Fruit fly (Drosophila melanogaster) whole organism, adult: ENCODE measurements around the gene Spn28F.

Source experiments
- CG11617 ChIP-seq: fragments of 200-800 bp; sonication (Bioruptor generic); optimal IDR thresholded peaks from 2 replicates; lab custom pipeline; 2017; ENCODE audit warnings: mild to moderate bottlenecking, missing biosample characterization, missing genetic modification reagents, missing genetic modification characterization
- CG12768 ChIP-seq: fragments of 200-800 bp; sonication (Bioruptor generic); optimal IDR thresholded peaks from 2 replicates; lab custom pipeline; 2017; ENCODE audit warnings: missing biosample characterization, missing genetic modification characterization, mild to moderate bottlenecking, moderate library complexity, missing genetic modification reagents
- CG14711 ChIP-seq: fragments of 200-800 bp; sonication (Bioruptor generic); optimal IDR thresholded peaks from 2 replicates; lab custom pipeline; 2018; ENCODE audit warnings: missing biosample characterization, mild to moderate bottlenecking, missing genetic modification characterization, moderate library complexity
- CG1620 ChIP-seq: fragments of 200-800 bp; sonication (Bioruptor generic); optimal IDR thresholded peaks from 2 replicates; lab custom pipeline; 2016; ENCODE audit warnings: missing biosample characterization, missing genetic modification characterization
- CG33017 ChIP-seq: fragments of 200-800 bp; sonication (Bioruptor generic); optimal IDR thresholded peaks from 2 replicates; lab custom pipeline; 2018; ENCODE audit warnings: missing biosample characterization, mild to moderate bottlenecking, missing genetic modification characterization, moderate library complexity
- CG5204 ChIP-seq: fragments of 200-800 bp; sonication (Bioruptor generic); optimal IDR thresholded peaks from 2 replicates; lab custom pipeline; 2016; ENCODE audit warnings: missing biosample characterization, missing genetic modification characterization
- CG7045 ChIP-seq: fragments of 200-800 bp; sonication (Bioruptor generic); optimal IDR thresholded peaks from 2 replicates; lab custom pipeline; 2017; ENCODE audit warnings: missing biosample characterization, mild to moderate bottlenecking, missing genetic modification characterization
- CG7101 ChIP-seq: fragments of 200-800 bp; sonication (Bioruptor generic); optimal IDR thresholded peaks from 2 replicates; lab custom pipeline; 2018; ENCODE audit warnings: missing biosample characterization, mild to moderate bottlenecking, missing genetic modification characterization, moderate library complexity
- Clk ChIP-seq: fragments of 200-800 bp; sonication (Bioruptor generic); optimal IDR thresholded peaks from 2 replicates; lab custom pipeline; 2017; ENCODE audit warnings: missing biosample characterization, missing genetic modification characterization
- Crg-1 ChIP-seq: fragments of 200-800 bp; sonication (Bioruptor generic); optimal IDR thresholded peaks from 2 replicates; lab custom pipeline; 2016; ENCODE audit warnings: missing biosample characterization, missing genetic modification characterization
- Hr96 ChIP-seq: fragments of 200-800 bp; sonication (Bioruptor generic); optimal IDR thresholded peaks from 2 replicates; lab custom pipeline; 2016; ENCODE audit warnings: missing biosample characterization, missing genetic modification characterization
- Mnt ChIP-seq: fragments of 200-800 bp; sonication (Bioruptor generic); optimal IDR thresholded peaks from 2 replicates; lab custom pipeline; 2016; ENCODE audit warnings: missing biosample characterization, mild to moderate bottlenecking, missing genetic modification characterization
- bab1 ChIP-seq: fragments of 200-800 bp; sonication (Bioruptor generic); optimal IDR thresholded peaks from 3 replicates; lab custom pipeline; 2019; ENCODE audit warnings: missing biosample characterization, mild to moderate bottlenecking, missing genetic modification characterization, moderate library complexity
- cic ChIP-seq: fragments of 200-800 bp; sonication (Bioruptor generic); optimal IDR thresholded peaks from 2 replicates; lab custom pipeline; 2017; ENCODE audit warnings: missing biosample characterization, mild to moderate bottlenecking, missing genetic modification characterization, moderate library complexity
- cnc ChIP-seq, 2 experiments: fragments of >200 bp; optimal IDR thresholded peaks; 2 replicates each; lab custom pipeline; 2017
- kay ChIP-seq: fragments of 200-800 bp; sonication (Bioruptor generic); peaks from one replicate; lab custom pipeline; 2016; ENCODE audit warnings: missing biosample characterization, missing genetic modification characterization, borderline replicate concordance
- ovo ChIP-seq: fragments of 200-800 bp; sonication (Bioruptor generic); optimal IDR thresholded peaks from 2 replicates; lab custom pipeline; 2016; ENCODE audit warnings: missing biosample characterization, missing genetic modification characterization
- pad ChIP-seq: fragments of 200-800 bp; sonication (Bioruptor generic); optimal IDR thresholded peaks from 3 replicates; lab custom pipeline; 2017; ENCODE audit warnings: missing biosample characterization, missing genetic modification characterization, mild to moderate bottlenecking, moderate library complexity, missing genetic modification reagents
- tj ChIP-seq: fragments of 200-800 bp; sonication (Bioruptor generic); optimal IDR thresholded peaks from 3 replicates; lab custom pipeline; 2017; ENCODE audit warnings: missing biosample characterization, mild to moderate bottlenecking, missing genetic modification characterization, moderate library complexity
- toe ChIP-seq: fragments of 200-800 bp; sonication (Bioruptor generic); optimal IDR thresholded peaks from 2 replicates; lab custom pipeline; 2016; ENCODE audit warnings: missing biosample characterization, missing genetic modification characterization

The Spn28F gene

DNA sequence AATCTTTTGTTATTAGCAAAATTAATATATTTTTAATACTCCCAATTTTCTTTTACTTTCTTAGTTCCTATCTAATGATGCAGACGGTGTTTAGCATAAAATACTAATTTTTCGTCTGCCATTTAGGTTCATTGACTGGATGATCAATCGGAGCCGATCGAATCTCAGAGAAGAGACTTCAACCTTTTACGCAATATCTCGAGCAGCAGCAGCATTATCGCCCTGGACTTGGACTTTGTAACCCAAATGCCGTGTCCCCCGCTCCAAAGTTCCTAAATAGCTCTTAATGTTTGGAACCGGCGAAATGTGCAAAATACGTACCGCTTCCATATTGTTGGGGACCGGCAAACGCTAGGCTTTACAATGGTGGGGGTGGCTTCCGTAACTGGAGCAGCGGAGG, 37.2 kb downstream of the Spn28F start:
- TF ChIP-seq CG33017 (tag; lab: Kevin White, UChicago) (no peak), cnc (optimal IDR thresholded peaks at IDR 0.05; lab: Kevin White, UChicago) (no peak), Hr96 (no peak), tj (no peak), CG12768 (GFP tag; lab: Kevin White, UChicago) (peak; percentile 60)

- TF ChIP-seq cic (GFP tag; lab: Kevin White, UChicago) (no peak), ovo (GFP tag; lab: Kevin White, UChicago) (no peak), Clk (no peak), CG7101 (no peak), kay (GFP tag; lab: Kevin White, UChicago) (no peak), Mnt (GFP tag; lab: Kevin White, UChicago) (no peak), CG33017 (tag; lab: Kevin White, UChicago) (peak; percentile 62), CG14711 (tag; lab: Kevin White, UChicago) (no peak)
Measured at dm6 chr2L:8203748-8204147, 37.9 kb downstream of the Spn28F start.

DNA sequence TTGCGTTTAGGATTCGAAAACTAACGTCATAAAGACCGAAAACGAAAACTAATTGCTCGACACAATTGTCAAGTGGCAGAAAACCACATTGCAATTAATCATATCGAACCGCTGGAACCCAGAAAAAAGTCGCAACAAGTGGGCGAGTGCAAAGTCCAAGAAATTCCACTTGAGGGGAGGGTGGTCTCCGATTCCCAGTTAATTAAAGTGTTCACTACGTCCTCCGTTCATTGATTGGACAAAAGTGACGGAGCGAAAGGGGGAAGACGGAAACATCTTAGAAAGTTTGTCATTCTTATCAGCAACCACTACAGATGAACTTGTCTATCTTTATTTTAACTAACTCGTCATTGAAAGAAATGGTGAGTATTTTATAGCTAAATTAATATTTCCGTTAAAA, 39.0 kb downstream of the Spn28F start:
- no peak for TF ChIP-seq Hr96
- TF ChIP-seq CG33017 (tag; lab: Kevin White, UChicago) = peak; percentile 20
- TF ChIP-seq cnc (optimal IDR thresholded peaks at IDR 0.05; lab: Kevin White, UChicago) = no peak
- TF ChIP-seq CG5204 (GFP tag; lab: Kevin White, UChicago) = no peak
- TF ChIP-seq CG7045 (GFP tag; lab: Kevin White, UChicago) = no peak
- TF ChIP-seq bab1 (GFP tag; lab: Kevin White, UChicago) = no peak
- no peak for TF ChIP-seq tj
- TF ChIP-seq pad (GFP tag; lab: Kevin White, UChicago) = no peak
- no peak for TF ChIP-seq toe
- TF ChIP-seq CG7101 = no peak
- no peak for TF ChIP-seq Mnt (GFP tag; lab: Kevin White, UChicago)
- TF ChIP-seq cic (GFP tag; lab: Kevin White, UChicago) = peak; percentile 97
- no peak for TF ChIP-seq Clk
- TF ChIP-seq CG1620 (GFP tag; lab: Kevin White, UChicago) = no peak
- no peak for TF ChIP-seq CG14711 (tag; lab: Kevin White, UChicago)
- TF ChIP-seq Crg-1 = no peak
- TF ChIP-seq CG12768 (GFP tag; lab: Kevin White, UChicago) = peak; percentile 91
- TF ChIP-seq CG11617 (GFP tag; lab: Kevin White, UChicago) = no peak
- no peak for TF ChIP-seq kay (GFP tag; lab: Kevin White, UChicago)
- no peak for TF ChIP-seq ovo (GFP tag; lab: Kevin White, UChicago)

dm6 chr2L:8198757-8199156, 42.8 kb downstream of the Spn28F start, which contains the start of gene PGAP5:
Gene PGAP5, plus strand, starts transcription at chr2L:8198882.
- peak; percentile 21 for TF ChIP-seq bab1 (GFP tag; lab: Kevin White, UChicago)
- no peak for TF ChIP-seq ovo (GFP tag; lab: Kevin White, UChicago)
- peak; percentile 51 for TF ChIP-seq pad (GFP tag; lab: Kevin White, UChicago)
- TF ChIP-seq CG1620 (GFP tag; lab: Kevin White, UChicago) = peak; percentile 61
- TF ChIP-seq cic (GFP tag; lab: Kevin White, UChicago) = peak; percentile 50
- peak; percentile 5 for TF ChIP-seq CG33017 (tag; lab: Kevin White, UChicago)
- peak; percentile 33 for TF ChIP-seq Mnt (GFP tag; lab: Kevin White, UChicago)
- no peak for TF ChIP-seq toe
- TF ChIP-seq Crg-1 = peak; percentile 59
- no peak for TF ChIP-seq tj
- peak; percentile 60 for TF ChIP-seq CG7101
- TF ChIP-seq CG7045 (GFP tag; lab: Kevin White, UChicago) = no peak
- no peak for TF ChIP-seq CG11617 (GFP tag; lab: Kevin White, UChicago)

dm6 chr2L:8196757-8197530, 44.7 kb downstream of the Spn28F start, which contains the start of the genes CG8475 and CG8460:
Gene CG8475, minus strand, starts transcription at chr2L:8196918.
Gene CG8460, plus strand, starts transcription at chr2L:8197193.
- TF ChIP-seq Crg-1 (peak; percentile 37), CG7045 (GFP tag; lab: Kevin White, UChicago) (no peak)

DNA sequence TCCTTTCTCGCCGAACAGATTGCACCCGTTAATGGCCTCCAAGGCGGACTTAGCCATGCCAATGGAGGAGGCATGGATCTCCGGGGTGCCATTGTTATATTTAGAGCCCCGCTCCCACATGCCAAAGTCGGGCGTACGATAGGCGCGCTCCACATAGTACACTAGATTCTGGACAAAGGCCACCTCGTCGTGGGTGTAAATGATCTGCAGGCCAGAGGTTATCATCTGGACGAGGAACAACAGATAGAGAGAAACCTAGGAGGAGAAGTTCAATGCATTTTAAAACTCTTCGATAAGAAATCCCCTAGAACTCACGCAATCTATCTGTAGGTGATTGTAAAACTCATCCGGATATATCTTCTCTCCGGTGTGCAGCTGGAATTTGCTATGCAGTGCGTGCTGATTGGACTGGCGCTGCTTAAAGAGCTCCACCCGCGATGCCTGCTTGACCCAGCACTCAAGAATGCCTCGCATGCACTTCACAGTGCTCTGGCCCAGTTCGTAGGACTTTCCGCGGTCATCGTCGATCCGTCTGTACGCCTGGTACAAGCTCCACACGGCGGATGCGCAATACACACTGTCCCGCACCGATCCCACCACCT, 45.8 kb downstream of the Spn28F start:
- TF ChIP-seq Crg-1 (no peak), Hr96 (no peak), cic (GFP tag; lab: Kevin White, UChicago) (no peak), bab1 (GFP tag; lab: Kevin White, UChicago) (no peak), toe (no peak), CG12768 (GFP tag; lab: Kevin White, UChicago) (no peak), CG11617 (GFP tag; lab: Kevin White, UChicago) (no peak), kay (GFP tag; lab: Kevin White, UChicago) (no peak), CG14711 (tag; lab: Kevin White, UChicago) (no peak), CG5204 (GFP tag; lab: Kevin White, UChicago) (no peak), pad (GFP tag; lab: Kevin White, UChicago) (no peak), tj (no peak), CG33017 (tag; lab: Kevin White, UChicago) (no peak), Clk (no peak), cnc (optimal IDR thresholded peaks at IDR 0.05; lab: Kevin White, UChicago) (no peak), CG7045 (GFP tag; lab: Kevin White, UChicago) (no peak), CG1620 (GFP tag; lab: Kevin White, UChicago) (no peak), CG7101 (no peak)
